Fruit fly (Drosophila melanogaster): ENCODE measurements around the gene CG9259.

CG9259 gene

DNA sequence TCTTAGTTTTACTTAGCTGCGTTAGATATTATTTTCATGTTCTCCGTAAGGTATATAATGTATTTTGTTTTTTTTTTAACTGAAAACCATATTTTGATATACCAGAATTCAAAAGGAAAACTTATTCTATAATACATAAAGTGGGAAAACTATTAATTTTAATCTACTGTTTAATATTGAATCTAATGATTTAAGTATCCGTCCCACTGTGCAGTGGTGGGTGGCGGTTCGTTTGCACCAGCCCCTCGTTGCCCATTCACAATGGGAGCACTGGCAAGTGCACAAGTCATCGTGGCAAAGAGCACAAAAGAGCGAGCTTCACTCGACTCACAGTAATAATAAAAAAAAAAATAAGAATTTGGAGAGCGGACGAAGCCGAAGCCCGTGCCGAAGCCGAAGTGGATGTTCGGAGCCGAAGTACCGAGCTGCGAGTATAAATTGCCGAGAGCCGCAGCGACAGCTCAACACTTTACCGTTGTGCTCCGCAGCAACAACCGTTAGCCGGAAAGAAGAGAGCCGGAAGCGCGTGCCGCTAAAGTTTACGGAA lies 7.3 kb downstream of the CG9259 start, which contains the start of gene CG34136 (continued):
- TF ChIP-seq Lhr (GFP tag; optimal IDR thresholded peaks at IDR 0.05), result no peak
- TF ChIP-seq bcd (GFP tag; optimal IDR thresholded peaks at IDR 0.05), result peak; percentile 32
- TF ChIP-seq dimm (GFP tag; IDR thresholded peaks at IDR 0.05), result no peak
- TF ChIP-seq CG5245 (GFP tag; optimal IDR thresholded peaks at IDR 0.05), result no peak
- TF ChIP-seq D19B (GFP tag; optimal IDR thresholded peaks at IDR 0.05), result no peak
- TF ChIP-seq CG12769 (tag; optimal IDR thresholded peaks at IDR 0.05), result no peak
- no peak for TF ChIP-seq Hand (GFP tag; optimal IDR thresholded peaks at IDR 0.05)
- TF ChIP-seq tup (GFP tag; optimal IDR thresholded peaks at IDR 0.05), result no peak
- no peak for TF ChIP-seq CG1647 (GFP tag; optimal IDR thresholded peaks at IDR 0.05)
- TF ChIP-seq Tbp (GFP tag; optimal IDR thresholded peaks at IDR 0.05), result no peak
- no peak for TF ChIP-seq ftz-f1 (GFP tag; optimal IDR thresholded peaks at IDR 0.05)
- TF ChIP-seq Awh (GFP tag; IDR thresholded peaks at IDR 0.05), result no peak
- TF ChIP-seq CG9932 (GFP tag; IDR thresholded peaks at IDR 0.05), result no peak
- TF ChIP-seq CG8089 (GFP tag; optimal IDR thresholded peaks at IDR 0.05), result no peak
- no peak for TF ChIP-seq gsb (GFP tag; IDR thresholded peaks at IDR 0.05)
- TF ChIP-seq CG1792 (GFP tag; optimal IDR thresholded peaks at IDR 0.05), result no peak
- no peak for TF ChIP-seq ewg (GFP tag; optimal IDR thresholded peaks at IDR 0.05)
- no peak for TF ChIP-seq nau (GFP tag; optimal IDR thresholded peaks at IDR 0.05)
- TF ChIP-seq CG15479 (GFP tag; optimal IDR thresholded peaks at IDR 0.05), result peak; percentile 11
- peak; percentile 39 for TF ChIP-seq CG3281 (GFP tag; optimal IDR thresholded peaks at IDR 0.05)
- TF ChIP-seq Gug (GFP tag; IDR thresholded peaks at IDR 0.05), result no peak
- no peak for TF ChIP-seq repo (GFP tag; optimal IDR thresholded peaks at IDR 0.05)
- no peak for TF ChIP-seq h (optimal IDR thresholded peaks at IDR 0.05)
- TF ChIP-seq HmgZ (tag; optimal IDR thresholded peaks at IDR 0.05), result no peak
- TF ChIP-seq CG14667 (GFP tag; IDR thresholded peaks at IDR 0.05), result no peak
- no peak for TF ChIP-seq Hmx (GFP tag; optimal IDR thresholded peaks at IDR 0.05)
- no peak for TF ChIP-seq Spps (tag; optimal IDR thresholded peaks at IDR 0.05)
- no peak for TF ChIP-seq disco-r (GFP tag; optimal IDR thresholded peaks at IDR 0.05)
- TF ChIP-seq cato (GFP tag; optimal IDR thresholded peaks at IDR 0.05; ENCODE audit: borderline replicate concordance), result no peak
- peak; percentile 19 for TF ChIP-seq HHEX (GFP tag; optimal IDR thresholded peaks at IDR 0.05)
- TF ChIP-seq gro (GFP tag; optimal IDR thresholded peaks at IDR 0.05), result no peak
- no peak for TF ChIP-seq pzg (GFP tag; optimal IDR thresholded peaks at IDR 0.05)
- no peak for TF ChIP-seq slou (GFP tag; optimal IDR thresholded peaks at IDR 0.05)
- peak; percentile 18 for TF ChIP-seq tin (GFP tag; optimal IDR thresholded peaks at IDR 0.05)
- TF ChIP-seq CG9437 (GFP tag; optimal IDR thresholded peaks at IDR 0.05), result peak; percentile 49
- no peak for TF ChIP-seq salm (tag; optimal IDR thresholded peaks at IDR 0.05)
- TF ChIP-seq ranshi (GFP tag; IDR thresholded peaks at IDR 0.05), result no peak
- TF ChIP-seq Taf1 (GFP tag; IDR thresholded peaks at IDR 0.05), result no peak
- peak; percentile 20 for TF ChIP-seq fd96Cb (tag; optimal IDR thresholded peaks at IDR 0.05)
- TF ChIP-seq rib (GFP tag; IDR thresholded peaks at IDR 0.05), result no peak
- no peak for TF ChIP-seq prd (optimal IDR thresholded peaks at IDR 0.05)
- TF ChIP-seq prd (GFP tag; IDR thresholded peaks at IDR 0.05), result peak; percentile 30; the same call in 1 of the 3 replicates
- no peak for TF ChIP-seq maf-S (GFP tag; optimal IDR thresholded peaks at IDR 0.05)
- TF ChIP-seq cg (GFP tag; optimal IDR thresholded peaks at IDR 0.05), result no peak
- TF ChIP-seq CG12299 (tag; optimal IDR thresholded peaks at IDR 0.05), result no peak
- TF ChIP-seq CG10431 (GFP tag; optimal IDR thresholded peaks at IDR 0.05), result peak; percentile 69
- TF ChIP-seq CG17186 (GFP tag; optimal IDR thresholded peaks at IDR 0.05), result no peak
- peak; percentile 19 for TF ChIP-seq CG13894 (tag; optimal IDR thresholded peaks at IDR 0.05)
- no peak for TF ChIP-seq abd-A (tag; optimal IDR thresholded peaks at IDR 0.05)
- TF ChIP-seq Rx (GFP tag; IDR thresholded peaks at IDR 0.05), result no peak
- no peak for TF ChIP-seq Vsx1 (GFP tag; optimal IDR thresholded peaks at IDR 0.05)
- no peak for TF ChIP-seq nerfin-1 (tag; optimal IDR thresholded peaks at IDR 0.05)

All from whole organism, embryonic.